Worm (Caenorhabditis elegans): ENCODE measurements around the gene C35D10.6.

- TF ChIP-seq tab-1 (GFP tag; IDR thresholded peaks at IDR 0.05) (no peak), med-1 (GFP tag; optimal IDR thresholded peaks at IDR 0.05; ENCODE audit: insufficient read depth) (no peak), flt-1 (GFP tag; IDR thresholded peaks at IDR 0.05) (no peak), ref-1 (GFP tag; conservative IDR thresholded peaks at IDR 0.05) (no peak), klf-2 (GFP tag; conservative IDR thresholded peaks at IDR 0.05) (no peak), T22C8.4 (GFP tag; IDR thresholded peaks at IDR 0.05) (no peak), cog-1 (tag; optimal IDR thresholded peaks at IDR 0.05) (no peak), ztf-29 (GFP tag; IDR thresholded peaks at IDR 0.05) (no peak), ztf-23 (GFP tag; IDR thresholded peaks at IDR 0.05) (no peak)
These were observed 14.3 kb downstream of the C35D10.6 start for ce11 chrIII:4873395-4873794.
